ENCODE assay signal across 1 fruit fly cellular context in the genomic region with DNA sequence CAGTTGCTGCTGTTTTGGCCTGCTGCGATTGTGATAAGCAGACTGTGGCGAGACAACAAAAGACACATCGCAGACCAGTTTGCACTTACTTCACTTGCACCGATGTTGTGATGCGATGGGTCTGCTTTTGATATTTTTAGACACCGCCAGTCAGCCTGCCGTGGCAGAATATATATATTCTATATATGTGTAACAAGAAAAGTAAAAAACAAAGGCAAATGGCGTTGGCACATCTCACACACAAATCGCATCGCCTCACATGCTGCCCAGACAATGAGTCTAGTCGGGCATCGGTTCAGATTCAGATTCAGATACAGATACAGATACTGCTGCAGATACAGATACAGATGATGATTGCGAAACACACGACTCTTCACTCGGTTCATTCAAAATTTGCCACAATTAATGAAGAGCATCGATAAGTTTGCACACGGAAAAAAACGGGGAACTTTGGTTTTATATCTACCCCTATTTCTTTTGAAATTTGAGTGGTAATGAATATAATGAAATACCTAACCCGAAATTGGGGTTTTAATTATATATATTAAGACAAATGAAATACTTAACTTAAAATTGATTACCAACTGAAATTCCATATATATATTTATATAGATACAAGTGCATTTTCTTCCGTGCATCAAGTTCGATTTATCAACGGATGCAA.
TF ChIP-seq lines count a peak whose summit lies in the region.

No protein-coding gene starts in this region.

TF ChIP-seq in whole organism, prepupa, 60 proteins besides CTCF, POLR2A, EP300 and RAD21 (continued from another document):
- TF ChIP-seq cyc (GFP tag; optimal IDR thresholded peaks at IDR 0.05; lab: Kevin White, UChicago) (no peak), CG11762 (GFP tag; optimal IDR thresholded peaks at IDR 0.05; lab: Kevin White, UChicago; ENCODE audit: insufficient read depth) (no peak), CG8319 (GFP tag; optimal IDR thresholded peaks at IDR 0.05; lab: Kevin White, UChicago) (no peak), CG10631 (GFP tag; optimal IDR thresholded peaks at IDR 0.05; lab: Kevin White, UChicago) (peak; percentile 2), acj6 (GFP tag; optimal IDR thresholded peaks at IDR 0.05; lab: Kevin White, UChicago) (peak; percentile 53), Gug (GFP tag; IDR thresholded peaks at IDR 0.05; lab: Robert Waterston, UW) (no peak), ss (GFP tag; optimal IDR thresholded peaks at IDR 0.05; lab: Kevin White, UChicago) (no peak), achi (GFP tag; optimal IDR thresholded peaks at IDR 0.05; lab: Kevin White, UChicago) (peak; percentile 45), CG11902 (GFP tag; optimal IDR thresholded peaks at IDR 0.05; lab: Kevin White, UChicago) (no peak), CG4318 (GFP tag; optimal IDR thresholded peaks at IDR 0.05; lab: Kevin White, UChicago) (no peak), OdsH (GFP tag; optimal IDR thresholded peaks at IDR 0.05; lab: Kevin White, UChicago) (peak; percentile 33), Hr39 (GFP tag; optimal IDR thresholded peaks at IDR 0.05; lab: Kevin White, UChicago) (no peak), Hr38 (GFP tag; optimal IDR thresholded peaks at IDR 0.05; lab: Kevin White, UChicago) (no peak), dsx (GFP tag; optimal IDR thresholded peaks at IDR 0.05; lab: Kevin White, UChicago; ENCODE audit: poor library complexity, severe bottlenecking) (no peak), lz (GFP tag; optimal IDR thresholded peaks at IDR 0.05; lab: Kevin White, UChicago) (no peak), Hr4 (GFP tag; optimal IDR thresholded peaks at IDR 0.05; lab: Kevin White, UChicago) (no peak), Ets21C (GFP tag; optimal IDR thresholded peaks at IDR 0.05; lab: Kevin White, UChicago) (no peak), Sox15 (GFP tag; optimal IDR thresholded peaks at IDR 0.05; lab: Kevin White, UChicago) (no peak), Ets96B (tag; optimal IDR thresholded peaks at IDR 0.05; lab: Kevin White, UChicago) (peak; percentile 64), Smox (GFP tag; optimal IDR thresholded peaks at IDR 0.05; lab: Kevin White, UChicago) (no peak), CG3919 (GFP tag; optimal IDR thresholded peaks at IDR 0.05; lab: Kevin White, UChicago) (peak; percentile 57), CG6276 (GFP tag; optimal IDR thresholded peaks at IDR 0.05; lab: Kevin White, UChicago) (no peak), Blimp-1 (GFP tag; optimal IDR thresholded peaks at IDR 0.05; lab: Kevin White, UChicago) (no peak), Sox14 (GFP tag; optimal IDR thresholded peaks at IDR 0.05; lab: Kevin White, UChicago) (peak; percentile 13), CG6792 (GFP tag; optimal IDR thresholded peaks at IDR 0.05; lab: Kevin White, UChicago) (peak; percentile 3), CG16779 (tag; optimal IDR thresholded peaks at IDR 0.05; lab: Kevin White, UChicago) (no peak), CG34406 (GFP tag; optimal IDR thresholded peaks at IDR 0.05; lab: Kevin White, UChicago) (no peak), Eip78C (GFP tag; lab: Kevin White, UChicago) (peak; percentile 80), CG8119 (GFP tag; IDR thresholded peaks at IDR 0.05; lab: Robert Waterston, UW) (no peak), fd59A (GFP tag; optimal IDR thresholded peaks at IDR 0.05; lab: Kevin White, UChicago) (no peak), fd85E (GFP tag; optimal IDR thresholded peaks at IDR 0.05; lab: Kevin White, UChicago) (no peak), CG32006 (GFP tag; optimal IDR thresholded peaks at IDR 0.05; lab: Kevin White, UChicago) (peak; percentile 15), pdm3 (GFP tag; optimal IDR thresholded peaks at IDR 0.05; lab: Kevin White, UChicago) (no peak), CG6854 (GFP tag; optimal IDR thresholded peaks at IDR 0.05; lab: Kevin White, UChicago) (no peak)
